Worm (Caenorhabditis elegans): ENCODE results near the gene F58H1.7.

F58H1.7 gene

DNA sequence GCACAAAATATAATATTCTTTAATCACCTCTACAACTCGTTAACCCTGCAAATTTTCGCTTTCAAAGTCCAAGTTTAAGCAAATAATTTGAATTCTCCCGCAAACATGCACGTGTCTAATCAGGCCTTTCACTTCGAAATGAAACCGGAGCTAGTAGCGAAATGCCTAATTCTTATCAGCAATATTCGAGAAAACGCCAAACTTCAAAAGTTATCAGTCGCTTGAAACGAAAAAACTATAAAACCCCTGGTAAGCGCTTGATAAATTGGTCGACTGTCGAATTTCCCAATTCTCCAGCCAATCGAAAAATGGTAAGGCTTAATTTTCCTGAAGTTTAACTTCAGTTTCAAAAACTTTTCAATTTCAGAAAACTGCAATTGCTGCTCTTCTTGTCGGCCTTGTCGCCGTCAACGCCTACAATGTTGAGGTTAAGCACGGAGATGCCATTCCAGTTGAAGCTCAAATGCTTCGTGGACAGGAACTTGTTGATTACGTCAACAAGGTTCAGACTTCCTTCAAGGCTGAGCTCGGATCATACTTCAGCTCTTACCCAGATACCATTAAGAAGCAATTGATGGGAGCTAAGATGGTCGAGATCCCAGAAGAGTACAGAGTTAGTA, 38.4 kb upstream of the F58H1.7 start, which contains the start of gene cpr-9:
TSS of gene cpr-9 (plus strand) at position 188 of the 620 bp plus-strand sequence.
- peak; percentile 93 for TF ChIP-seq elt-2 (tag; optimal IDR thresholded peaks at IDR 0.05)
- no peak for TF ChIP-seq ztf-11 (tag; optimal IDR thresholded peaks at IDR 0.05)
- peak; percentile 54 for TF ChIP-seq pha-4 (tag; optimal IDR thresholded peaks at IDR 0.05)
- no peak for TF ChIP-seq aly-2 (tag; optimal IDR thresholded peaks at IDR 0.05)
- TF ChIP-seq pqm-1 (tag; optimal IDR thresholded peaks at IDR 0.05) = peak; percentile 94
- no peak for TF ChIP-seq unc-39 (tag; optimal IDR thresholded peaks at IDR 0.05)

DNA sequence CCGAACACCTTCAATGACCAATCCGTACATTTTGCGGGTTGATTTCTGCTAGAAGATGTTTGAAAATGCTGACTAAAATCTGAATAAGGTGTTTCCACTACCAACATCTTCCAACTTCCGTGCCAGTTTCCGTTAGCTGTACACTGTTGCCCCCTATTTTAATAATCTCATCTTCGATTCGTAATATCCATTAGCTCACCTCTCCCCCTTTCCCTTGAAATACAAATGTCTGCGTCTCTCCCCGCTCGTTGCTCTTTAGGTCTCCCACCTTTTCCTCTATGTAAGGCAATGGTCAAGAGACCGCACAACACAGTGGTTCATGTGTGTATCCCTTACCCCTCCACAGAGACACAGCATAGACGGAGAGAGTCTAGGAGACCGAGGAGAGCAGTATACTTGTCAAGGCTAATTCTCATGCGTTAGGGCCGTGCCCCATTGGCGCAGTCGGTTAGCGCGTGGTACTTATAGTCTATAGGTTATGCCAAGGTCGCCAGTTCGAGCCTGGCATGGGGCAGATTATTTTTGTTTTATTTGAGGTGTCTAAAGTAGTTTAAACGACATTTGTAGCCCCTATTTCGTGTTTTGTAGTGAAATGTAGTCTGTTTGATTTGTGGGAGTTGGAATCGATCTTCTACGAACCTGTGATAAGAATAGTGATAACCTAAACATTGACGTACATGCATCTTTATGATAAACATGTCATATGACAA, 37.3 kb upstream of the F58H1.7 start, which contains the start of gene gcy-33:
TSS of gene gcy-33 (minus strand) at position 51 of the 710 bp plus-strand sequence.
- TF ChIP-seq nhr-76 (tag; optimal IDR thresholded peaks at IDR 0.05) (peak; percentile 6), hmg-11 (tag; optimal IDR thresholded peaks at IDR 0.05) (peak; percentile 99), tbx-2 (tag; optimal IDR thresholded peaks at IDR 0.05) (peak; percentile 78), snpc-4 (tag; optimal IDR thresholded peaks at IDR 0.05) (peak; percentile 30), sea-2 (GFP tag; optimal IDR thresholded peaks at IDR 0.05) (peak; percentile 60), ceh-28 (tag; optimal IDR thresholded peaks at IDR 0.05) (peak; percentile 67), jun-1 (tag; optimal IDR thresholded peaks at IDR 0.05) (peak; percentile 65), nhr-12 (tag; optimal IDR thresholded peaks at IDR 0.05) (no peak), elt-2 (tag; optimal IDR thresholded peaks at IDR 0.05) (peak; percentile 94), elt-1 (tag; optimal IDR thresholded peaks at IDR 0.05) (no peak), lsy-12 (tag; optimal IDR thresholded peaks at IDR 0.05) (peak; percentile 84), zag-1 (tag; optimal IDR thresholded peaks at IDR 0.05) (no peak), ztf-4 (tag; optimal IDR thresholded peaks at IDR 0.05) (peak; percentile 15), ceh-16 (tag; optimal IDR thresholded peaks at IDR 0.05) (no peak), egl-27 (tag; optimal IDR thresholded peaks at IDR 0.05) (peak; percentile 80), unc-39 (tag; optimal IDR thresholded peaks at IDR 0.05) (no peak), aly-2 (tag; optimal IDR thresholded peaks at IDR 0.05) (peak; percentile 16), nfya-1 (tag; optimal IDR thresholded peaks at IDR 0.05; ENCODE audit: insufficient read depth) (peak; percentile 78), unc-62 (GFP tag; optimal IDR thresholded peaks at IDR 0.05) (no peak), nhr-67 (tag; optimal IDR thresholded peaks at IDR 0.05) (no peak), nhr-77 (tag; optimal IDR thresholded peaks at IDR 0.05) (peak; percentile 36), lin-39 (tag; optimal IDR thresholded peaks at IDR 0.05) (peak; percentile 81), fkh-2 (tag; optimal IDR thresholded peaks at IDR 0.05) (no peak), eor-1 (tag; optimal IDR thresholded peaks at IDR 0.05) (no peak), mml-1 (tag; optimal IDR thresholded peaks at IDR 0.05) (no peak), ZK546.5 (tag; optimal IDR thresholded peaks at IDR 0.05) (no peak), mdl-1 (tag; optimal IDR thresholded peaks at IDR 0.05) (no peak), ama-1 (optimal IDR thresholded peaks at IDR 0.05) (no peak), egl-5 (tag; optimal IDR thresholded peaks at IDR 0.05) (peak; percentile 75), nhr-43 (tag; optimal IDR thresholded peaks at IDR 0.05; ENCODE audit: poor library complexity, severe bottlenecking) (peak; percentile 91), skn-1 (tag; optimal IDR thresholded peaks at IDR 0.05) (no peak), fkh-10 (GFP tag; optimal IDR thresholded peaks at IDR 0.05) (no peak), elt-3 (tag; optimal IDR thresholded peaks at IDR 0.05) (no peak), nhr-11 (tag; optimal IDR thresholded peaks at IDR 0.05) (no peak), pha-4 (tag; optimal IDR thresholded peaks at IDR 0.05) (peak; percentile 79), pqm-1 (tag; optimal IDR thresholded peaks at IDR 0.05) (peak; percentile 97), nhr-237 (tag; optimal IDR thresholded peaks at IDR 0.05) (no peak), lin-15B (tag; optimal IDR thresholded peaks at IDR 0.05) (no peak), ceh-9 (tag; optimal IDR thresholded peaks at IDR 0.05) (no peak), nhr-23 (tag; optimal IDR thresholded peaks at IDR 0.05) (peak; percentile 48), fos-1 (tag; optimal IDR thresholded peaks at IDR 0.05) (peak; percentile 62), nhr-25 (tag; optimal IDR thresholded peaks at IDR 0.05) (peak; percentile 71), nhr-28 (tag; optimal IDR thresholded peaks at IDR 0.05) (no peak), R02D3.7 (tag; optimal IDR thresholded peaks at IDR 0.05) (peak; percentile 64), daf-12 (tag; optimal IDR thresholded peaks at IDR 0.05) (no peak), ztf-11 (tag; optimal IDR thresholded peaks at IDR 0.05) (no peak), ceh-82 (tag; optimal IDR thresholded peaks at IDR 0.05) (peak; percentile 61)
